Fruit fly (Drosophila melanogaster) whole organism: ENCODE data around the gene kra.

ENCODE experiments used
- CG8478 ChIP-seq: fragments of >200 bp; optimal IDR thresholded peaks from 2 replicates; lab custom pipeline; 2018; ENCODE audit warnings: inconsistent platforms
- EcR ChIP-seq, 2 experiments: fragments of >200 bp; optimal IDR thresholded peaks; 2 replicates each; lab custom pipeline; 2017; ENCODE audit warnings: missing biosample characterization in 2 of 2, missing genetic modification characterization in 2 of 2, missing genetic modification reagents in 2 of 2
- pan ChIP-seq: fragments of >200 bp; optimal IDR thresholded peaks from 2 replicates; lab custom pipeline; 2017
- usp ChIP-seq: fragments of >200 bp; optimal IDR thresholded peaks from 2 replicates; lab custom pipeline; 2017; ENCODE audit warnings: missing biosample characterization, missing genetic modification characterization, mixed read lengths

DNA sequence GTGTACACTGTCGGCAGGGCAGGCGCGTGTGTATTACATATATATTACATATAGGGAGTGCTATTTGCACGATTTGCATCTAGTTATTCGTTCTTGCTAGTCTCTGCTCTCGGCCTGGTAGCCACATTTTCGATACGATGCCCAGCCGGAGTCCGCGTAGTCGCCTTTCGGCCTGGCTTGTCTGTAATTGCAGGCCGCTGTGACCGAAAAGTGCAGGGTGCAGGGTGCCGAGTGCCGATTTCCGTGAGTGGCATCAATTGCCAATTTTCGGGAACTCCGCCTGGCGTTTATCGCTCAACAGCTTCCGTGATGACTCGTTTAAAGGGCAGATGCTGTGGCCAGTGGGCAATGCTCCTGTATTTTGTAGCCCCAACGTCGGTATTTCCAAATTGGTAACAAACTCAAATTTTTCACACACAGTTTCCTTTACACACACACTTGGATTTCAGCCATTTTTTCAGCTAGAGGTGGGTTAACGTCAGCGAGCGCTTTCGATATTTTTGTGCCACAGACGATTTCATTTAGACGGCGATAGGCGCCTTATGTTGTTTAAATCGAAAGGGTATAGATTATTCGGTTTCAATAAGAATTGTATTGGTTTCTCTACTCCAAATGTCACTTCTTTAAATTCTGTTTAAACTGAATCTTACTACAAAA, 12.9 kb downstream of the kra start, which contains the start of gene CG2926:
- TF ChIP-seq usp (GFP tag; lab: Kevin White, UChicago) (no peak), CG8478 (lab: Kevin White, UChicago) (no peak), pan (lab: Kevin White, UChicago) (no peak), EcR (GFP tag; optimal IDR thresholded peaks at IDR 0.05; lab: Kevin White, UChicago) (no peak)
